Worm (Caenorhabditis elegans): ENCODE measurements around the gene msi-1.
A peak's percentile ranks its signal among the peaks of the same experiment; 100 is the strongest.

The msi-1 gene

DNA sequence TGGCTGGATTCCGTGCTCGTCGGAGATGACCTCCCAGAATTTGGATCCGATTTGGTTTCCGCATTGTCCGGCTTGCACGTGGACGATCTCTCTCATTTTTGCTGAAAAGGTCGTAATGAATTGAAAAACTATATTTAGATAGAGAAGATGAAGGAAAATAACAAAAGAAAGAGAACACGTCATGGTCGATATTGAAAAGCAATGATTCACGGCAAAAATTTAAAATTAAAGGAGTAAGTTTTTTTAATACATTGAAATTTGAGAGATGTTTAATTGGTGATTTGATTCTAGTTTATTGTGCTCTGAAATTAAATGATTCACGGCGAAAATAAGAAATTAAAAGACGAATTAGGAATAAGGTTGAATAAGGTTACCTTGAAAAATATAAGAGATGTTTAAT is 41.3 kb upstream of the msi-1 start, which contains the start of gene tbb-2:
Gene tbb-2, minus strand, starts transcription at position 101 of the 400 bp plus-strand sequence.
- TF ChIP-seq ZK546.5 (tag; optimal IDR thresholded peaks at IDR 0.05) (no peak), mdl-1 (tag; optimal IDR thresholded peaks at IDR 0.05) (no peak), nhr-10 (tag; optimal IDR thresholded peaks at IDR 0.05) (no peak), elt-3 (tag; optimal IDR thresholded peaks at IDR 0.05) (no peak), elt-1 (tag; optimal IDR thresholded peaks at IDR 0.05) (no peak), mab-5 (tag; optimal IDR thresholded peaks at IDR 0.05) (no peak), nhr-21 (tag; optimal IDR thresholded peaks at IDR 0.05) (no peak), mbf-1 (tag; optimal IDR thresholded peaks at IDR 0.05) (no peak), crh-2 (tag; optimal IDR thresholded peaks at IDR 0.05) (no peak), ama-1 (optimal IDR thresholded peaks at IDR 0.05) (no peak), nhr-23 (tag; optimal IDR thresholded peaks at IDR 0.05) (no peak), aly-2 (tag; optimal IDR thresholded peaks at IDR 0.05) (no peak), unc-39 (tag; optimal IDR thresholded peaks at IDR 0.05) (no peak), sma-9 (GFP tag; optimal IDR thresholded peaks at IDR 0.05) (no peak), sma-9 (tag; optimal IDR thresholded peaks at IDR 0.05) (no peak), F13H6.1 (tag; optimal IDR thresholded peaks at IDR 0.05) (no peak), zag-1 (tag; optimal IDR thresholded peaks at IDR 0.05) (no peak), lsy-2 (tag; optimal IDR thresholded peaks at IDR 0.05) (no peak), peb-1 (tag; optimal IDR thresholded peaks at IDR 0.05) (no peak)

ce11 chrIII:4015382-4015986 is 39.3 kb upstream of the msi-1 start:
- no peak for TF ChIP-seq unc-62 (GFP tag; optimal IDR thresholded peaks at IDR 0.05)
- TF ChIP-seq nhr-12 (tag; optimal IDR thresholded peaks at IDR 0.05): peak; percentile 67
- no peak for TF ChIP-seq F13H6.1 (tag; optimal IDR thresholded peaks at IDR 0.05)
- TF ChIP-seq blmp-1 (tag; optimal IDR thresholded peaks at IDR 0.05; ENCODE audit: insufficient read depth): no peak
- peak; percentile 19 for TF ChIP-seq egl-27 (tag; optimal IDR thresholded peaks at IDR 0.05)
- no peak for TF ChIP-seq Y55F3AM.14 (GFP tag; optimal IDR thresholded peaks at IDR 0.05)
- TF ChIP-seq nhr-237 (tag; optimal IDR thresholded peaks at IDR 0.05): peak; percentile 33
- no peak for TF ChIP-seq C34F6.9 (tag; optimal IDR thresholded peaks at IDR 0.05)
- TF ChIP-seq alr-1 (tag; optimal IDR thresholded peaks at IDR 0.05): no peak
- TF ChIP-seq lsy-2 (tag; optimal IDR thresholded peaks at IDR 0.05): peak in 1 of 2 experiments; percentile 43
- TF ChIP-seq skn-1 (tag; optimal IDR thresholded peaks at IDR 0.05): no peak
- peak; percentile 27 for TF ChIP-seq nhr-21 (tag; optimal IDR thresholded peaks at IDR 0.05)
- no peak for TF ChIP-seq ceh-16 (tag; optimal IDR thresholded peaks at IDR 0.05)
- no peak for TF ChIP-seq ceh-82 (tag; optimal IDR thresholded peaks at IDR 0.05)
- TF ChIP-seq zag-1 (tag; optimal IDR thresholded peaks at IDR 0.05): no peak
- no peak for TF ChIP-seq nhr-6 (tag; optimal IDR thresholded peaks at IDR 0.05)
- TF ChIP-seq lin-11 (tag; optimal IDR thresholded peaks at IDR 0.05): no peak
- peak; percentile 46 for TF ChIP-seq aly-2 (tag; optimal IDR thresholded peaks at IDR 0.05)
- TF ChIP-seq dmd-4 (tag; optimal IDR thresholded peaks at IDR 0.05): no peak
- TF ChIP-seq fos-1 (tag; optimal IDR thresholded peaks at IDR 0.05): no peak
- TF ChIP-seq nhr-25 (tag; optimal IDR thresholded peaks at IDR 0.05): peak; percentile 70
- TF ChIP-seq elt-3 (tag; optimal IDR thresholded peaks at IDR 0.05): no peak
- TF ChIP-seq mab-5 (tag; optimal IDR thresholded peaks at IDR 0.05): no peak
- no peak for TF ChIP-seq nhr-23 (tag; optimal IDR thresholded peaks at IDR 0.05)
- TF ChIP-seq ama-1 (optimal IDR thresholded peaks at IDR 0.05): no peak
- TF ChIP-seq unc-55 (GFP tag; optimal IDR thresholded peaks at IDR 0.05): peak; percentile 11
- TF ChIP-seq mbf-1 (tag; optimal IDR thresholded peaks at IDR 0.05): no peak
- no peak for TF ChIP-seq crh-2 (tag; optimal IDR thresholded peaks at IDR 0.05)
- no peak for TF ChIP-seq ZK546.5 (tag; optimal IDR thresholded peaks at IDR 0.05)
- TF ChIP-seq ztf-11 (tag; optimal IDR thresholded peaks at IDR 0.05): no peak
- TF ChIP-seq ztf-4 (tag; optimal IDR thresholded peaks at IDR 0.05): no peak
- no peak for TF ChIP-seq sem-4 (tag; optimal IDR thresholded peaks at IDR 0.05)
- no peak for TF ChIP-seq lin-39 (tag; optimal IDR thresholded peaks at IDR 0.05)
- peak; percentile 26 for TF ChIP-seq sma-3 (GFP tag; optimal IDR thresholded peaks at IDR 0.05)

DNA sequence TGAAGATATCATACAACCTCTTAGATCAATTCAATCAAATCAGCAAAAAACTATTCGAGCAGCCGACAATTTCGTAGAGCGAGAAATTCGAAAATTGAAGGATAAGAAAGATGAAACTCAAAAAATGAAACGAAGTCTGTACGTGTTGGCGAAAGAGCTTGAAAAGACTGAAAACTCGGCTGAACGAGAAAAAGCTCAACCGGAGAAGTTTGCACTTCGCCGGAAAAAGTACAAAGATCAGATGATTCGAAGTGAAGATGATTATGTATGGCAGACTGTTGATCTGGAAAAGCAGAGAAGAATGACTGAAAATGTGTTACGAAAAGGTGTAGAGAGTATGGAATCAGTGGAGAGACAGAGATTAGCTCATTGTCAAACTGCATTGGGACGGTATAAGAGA is 36.9 kb upstream of the msi-1 start:
- TF ChIP-seq sma-9 (GFP tag; optimal IDR thresholded peaks at IDR 0.05) (no peak), sma-9 (tag; optimal IDR thresholded peaks at IDR 0.05) (no peak), nhr-21 (tag; optimal IDR thresholded peaks at IDR 0.05) (no peak), nhr-129 (tag; optimal IDR thresholded peaks at IDR 0.05) (no peak), unc-55 (GFP tag; optimal IDR thresholded peaks at IDR 0.05) (no peak), nhr-77 (tag; optimal IDR thresholded peaks at IDR 0.05) (no peak), ztf-1 (GFP tag; conservative IDR thresholded peaks at IDR 0.05) (no peak), unc-62 (GFP tag; optimal IDR thresholded peaks at IDR 0.05) (no peak), nhr-11 (tag; optimal IDR thresholded peaks at IDR 0.05) (no peak), nhr-25 (tag; optimal IDR thresholded peaks at IDR 0.05) (no peak), ceh-16 (tag; optimal IDR thresholded peaks at IDR 0.05) (no peak), ztf-11 (tag; optimal IDR thresholded peaks at IDR 0.05) (no peak), peb-1 (tag; optimal IDR thresholded peaks at IDR 0.05) (no peak), lin-39 (tag; optimal IDR thresholded peaks at IDR 0.05) (no peak), egl-27 (tag; optimal IDR thresholded peaks at IDR 0.05) (no peak), ztf-4 (tag; optimal IDR thresholded peaks at IDR 0.05) (no peak)

Data from whole organism, L2 larva.